Worm (Caenorhabditis elegans) whole organism, early embryonic: ENCODE data around the gene nlp-56.

Source experiments
- hmg-4 ChIP-seq: fragments of 200-800 bp; sonication (Bioruptor generic); optimal IDR thresholded peaks from 2 replicates; lab custom pipeline; 2018; ENCODE audit warnings: mild to moderate bottlenecking, missing genetic modification characterization, missing compliant biosample characterization
- hnd-1 ChIP-seq: sonication (generic microtip); optimal IDR thresholded peaks from 2 replicates; lab custom pipeline; 2016; ENCODE audit warnings: missing genetic modification characterization, missing compliant biosample characterization
- tra-4 ChIP-seq: sonication (generic microtip); optimal IDR thresholded peaks from 2 replicates; lab custom pipeline; 2017; ENCODE audit warnings: missing genetic modification characterization, missing compliant biosample characterization

ce11 chrIV:14829026-14829425 lies 44.5 kb upstream of the nlp-56 start, which contains the start of gene hhat-2:
- no peak for TF ChIP-seq hnd-1
- no peak for TF ChIP-seq tra-4 (tag; lab: Kevin White, UChicago)
- TF ChIP-seq hmg-4 (GFP tag; lab: Kevin White, UChicago), result no peak
